Fruit fly (Drosophila melanogaster): ENCODE results near the gene be.

DNA sequence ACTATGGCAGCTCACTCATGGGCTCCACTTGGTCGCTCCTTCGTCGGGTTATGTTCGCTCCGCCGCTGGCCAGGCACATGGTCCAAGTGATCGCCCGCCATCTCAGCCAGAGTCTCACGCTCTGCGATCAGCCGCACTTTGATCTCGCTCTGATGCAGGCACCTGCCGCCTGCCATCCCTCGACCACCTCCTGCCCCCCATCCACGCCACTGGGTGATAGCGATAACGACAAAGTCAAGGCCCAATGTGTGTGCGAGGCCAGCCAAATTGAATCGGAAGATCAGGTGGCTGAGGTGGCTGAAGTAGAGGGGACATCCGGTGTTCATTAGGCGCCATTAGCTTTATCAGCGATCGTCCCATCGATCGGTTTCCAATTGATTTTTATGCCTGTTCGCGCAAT is 44.3 kb downstream of the be start:
- no peak for TF ChIP-seq CTCF (optimal IDR thresholded peaks at IDR 0.05)
- no peak for TF ChIP-seq CG8478 (optimal IDR thresholded peaks at IDR 0.05)
